Worm (Caenorhabditis elegans) whole organism, L3 larva: ENCODE data around the gene ndc-80.

Experiments used
- R02D3.7 ChIP-seq: fragments of 150-350 bp; optimal IDR thresholded peaks from 2 replicates; lab custom pipeline; 2014; ENCODE audit warnings: missing biosample characterization, missing genetic modification characterization
- ZK546.5 ChIP-seq: sonication (generic microtip); optimal IDR thresholded peaks from 2 replicates; lab custom pipeline; 2017; ENCODE audit warnings: missing biosample characterization, missing genetic modification characterization
- ceh-16 ChIP-seq: sonication (generic microtip); optimal IDR thresholded peaks from 2 replicates; lab custom pipeline; 2017; ENCODE audit warnings: missing biosample characterization, missing genetic modification characterization
- ceh-28 ChIP-seq: fragments of 150-350 bp; optimal IDR thresholded peaks from 2 replicates; lab custom pipeline; 2014; ENCODE audit warnings: missing biosample characterization, missing genetic modification reagents, missing genetic modification characterization
- ceh-82 ChIP-seq: fragments of 150-350 bp; optimal IDR thresholded peaks from 2 replicates; lab custom pipeline; 2014; ENCODE audit warnings: missing biosample characterization, missing genetic modification characterization
- ceh-9 ChIP-seq: sonication (generic microtip); optimal IDR thresholded peaks from 2 replicates; lab custom pipeline; 2018; ENCODE audit warnings: missing biosample characterization, missing genetic modification characterization
- egl-27 ChIP-seq: sonication (generic microtip); optimal IDR thresholded peaks from 4 replicates; lab custom pipeline; 2017; ENCODE audit warnings: missing biosample characterization, missing genetic modification reagents, missing genetic modification characterization
- elt-1 ChIP-seq: fragments of 150-350 bp; optimal IDR thresholded peaks from 2 replicates; lab custom pipeline; 2014; ENCODE audit warnings: missing biosample characterization, missing genetic modification characterization
- elt-2 ChIP-seq: sonication (generic microtip); optimal IDR thresholded peaks from 2 replicates; lab custom pipeline; 2016; ENCODE audit warnings: missing genetic modification reagents, mild to moderate bottlenecking, missing genetic modification characterization, missing compliant biosample characterization
- fkh-10 ChIP-seq: sonication (generic microtip); optimal IDR thresholded peaks from 2 replicates; lab custom pipeline; 2017; ENCODE audit warnings: missing biosample characterization, missing genetic modification reagents, missing genetic modification characterization
- fkh-2 ChIP-seq: fragments of 150-350 bp; optimal IDR thresholded peaks from 2 replicates; lab custom pipeline; 2014; ENCODE audit warnings: missing biosample characterization, missing genetic modification reagents, missing genetic modification characterization
- fos-1 ChIP-seq: fragments of 150-350 bp; optimal IDR thresholded peaks from 2 replicates; lab custom pipeline; 2014; ENCODE audit warnings: missing biosample characterization, missing genetic modification characterization
- hmg-11 ChIP-seq: sonication (generic microtip); optimal IDR thresholded peaks from 2 replicates; lab custom pipeline; 2016; ENCODE audit warnings: missing genetic modification characterization, missing compliant biosample characterization
- jun-1 ChIP-seq: fragments of 150-350 bp; optimal IDR thresholded peaks from 2 replicates; lab custom pipeline; 2014; ENCODE audit warnings: missing biosample characterization, missing genetic modification reagents, missing genetic modification characterization
- lin-15B ChIP-seq: fragments of 150-350 bp; optimal IDR thresholded peaks from 2 replicates; lab custom pipeline; 2014; ENCODE audit warnings: missing biosample characterization, missing genetic modification characterization
- lin-39 ChIP-seq: fragments of 150-350 bp; optimal IDR thresholded peaks from 2 replicates; lab custom pipeline; 2018; ENCODE audit warnings: missing biosample characterization, missing genetic modification reagents, missing genetic modification characterization
- mdl-1 ChIP-seq: fragments of 150-350 bp; optimal IDR thresholded peaks from 2 replicates; lab custom pipeline; 2014; ENCODE audit warnings: missing biosample characterization, missing genetic modification characterization
- nfya-1 ChIP-seq: sonication (generic microtip); optimal IDR thresholded peaks from 2 replicates; lab custom pipeline; 2017; ENCODE audit warnings: missing genetic modification characterization, mild to moderate bottlenecking, missing compliant biosample characterization, antibody characterized with exemption, moderate library complexity; ENCODE audit not compliant: insufficient read depth
- nhr-12 ChIP-seq: fragments of 150-350 bp; optimal IDR thresholded peaks from 2 replicates; lab custom pipeline; 2014; ENCODE audit warnings: missing biosample characterization, missing genetic modification characterization
- nhr-67 ChIP-seq: fragments of 150-350 bp; optimal IDR thresholded peaks from 2 replicates; lab custom pipeline; 2014; ENCODE audit warnings: missing biosample characterization, missing genetic modification characterization
- nhr-76 ChIP-seq: fragments of 150-350 bp; sonication (generic microtip); optimal IDR thresholded peaks from 5 replicates; lab custom pipeline; 2014; ENCODE audit warnings: missing biosample characterization, missing genetic modification characterization
- nhr-77 ChIP-seq: fragments of 150-350 bp; optimal IDR thresholded peaks from 2 replicates; lab custom pipeline; 2014; ENCODE audit warnings: missing biosample characterization, missing genetic modification characterization
- pha-4 ChIP-seq: fragments of 150-350 bp; optimal IDR thresholded peaks from 2 replicates; lab custom pipeline; 2014; ENCODE audit warnings: missing biosample characterization, missing genetic modification reagents, missing genetic modification characterization
- pqm-1 ChIP-seq: fragments of 150-350 bp; optimal IDR thresholded peaks from 2 replicates; lab custom pipeline; 2017; ENCODE audit warnings: missing biosample characterization, missing genetic modification characterization, inconsistent platforms
- sea-2 ChIP-seq: fragments of 150-350 bp; sonication (generic microtip); optimal IDR thresholded peaks from 4 replicates; lab custom pipeline; 2014; ENCODE audit warnings: missing biosample characterization, missing genetic modification reagents, missing genetic modification characterization
- snpc-4 ChIP-seq: fragments of 150-350 bp; optimal IDR thresholded peaks from 2 replicates; lab custom pipeline; 2014; ENCODE audit warnings: missing biosample characterization, missing genetic modification characterization
- tbx-2 ChIP-seq: sonication (generic microtip); optimal IDR thresholded peaks from 2 replicates; lab custom pipeline; 2016; ENCODE audit warnings: mild to moderate bottlenecking, missing genetic modification characterization, missing compliant biosample characterization
- unc-39 ChIP-seq: sonication (generic microtip); optimal IDR thresholded peaks from 4 replicates; lab custom pipeline; 2017; ENCODE audit warnings: missing biosample characterization, missing genetic modification characterization
- unc-62 ChIP-seq: fragments of 150-350 bp; sonication (generic microtip); optimal IDR thresholded peaks from 4 replicates; lab custom pipeline; 2014; ENCODE audit warnings: missing biosample characterization, missing genetic modification reagents, missing genetic modification characterization
- zag-1 ChIP-seq: fragments of 150-350 bp; optimal IDR thresholded peaks from 2 replicates; lab custom pipeline; 2014; ENCODE audit warnings: missing biosample characterization, missing genetic modification characterization
- ztf-4 ChIP-seq: fragments of 150-350 bp; optimal IDR thresholded peaks from 2 replicates; lab custom pipeline; 2014; ENCODE audit warnings: missing biosample characterization, missing genetic modification characterization

The ndc-80 gene

ce11 chrIV:10056138-10056537 is 29.8 kb upstream of the ndc-80 start, which contains the start of gene T04B2.7:
T04B2.7 (minus strand) TSS chrIV:10056238.
- no peak for TF ChIP-seq hmg-11 (tag; lab: Kevin White, UChicago)

ce11 chrIV:10059175-10059574 is 26.8 kb upstream of the ndc-80 start:
- no peak for TF ChIP-seq unc-62 (GFP tag; lab: Kevin White, UChicago)
- no peak for TF ChIP-seq ceh-82 (tag; lab: Kevin White, UChicago)
- TF ChIP-seq pqm-1 (tag; lab: Kevin White, UChicago): peak; percentile 99
- TF ChIP-seq ztf-4 (tag; lab: Kevin White, UChicago): no peak
- no peak for TF ChIP-seq lin-15B (tag; lab: Kevin White, UChicago)
- TF ChIP-seq fos-1: peak; percentile 52
- no peak for TF ChIP-seq snpc-4 (tag; lab: Kevin White, UChicago)
- no peak for TF ChIP-seq unc-39 (tag; lab: Kevin White, UChicago)
- TF ChIP-seq mdl-1 (tag; lab: Kevin White, UChicago): no peak
- TF ChIP-seq nhr-67 (tag; lab: Kevin White, UChicago): no peak
- peak; percentile 99 for TF ChIP-seq elt-2
- no peak for TF ChIP-seq nhr-76
- peak; percentile 46 for TF ChIP-seq jun-1 (tag; lab: Kevin White, UChicago)
- no peak for TF ChIP-seq fkh-10 (GFP tag; lab: Kevin White, UChicago)
- no peak for TF ChIP-seq R02D3.7
- TF ChIP-seq pha-4 (tag; lab: Kevin White, UChicago): peak; percentile 42
- TF ChIP-seq sea-2 (GFP tag; lab: Kevin White, UChicago): no peak

ce11 chrIV:10060795-10061194 is 25.1 kb upstream of the ndc-80 start:
- TF ChIP-seq lin-15B (tag; lab: Kevin White, UChicago) (no peak), pqm-1 (tag; lab: Kevin White, UChicago) (peak; percentile 3), elt-1 (tag; lab: Kevin White, UChicago) (no peak), pha-4 (tag; lab: Kevin White, UChicago) (peak; percentile 28), ceh-9 (tag; lab: Kevin White, UChicago) (no peak), elt-2 (peak; percentile 45)

ce11 chrIV:10062728-10063127 is 23.2 kb upstream of the ndc-80 start, which contains the start of gene ipla-7:
ipla-7 (minus strand) TSS chrIV:10062849.
- TF ChIP-seq elt-2 (peak; percentile 14), ceh-16 (tag; lab: Kevin White, UChicago) (no peak), mdl-1 (tag; lab: Kevin White, UChicago) (no peak), unc-39 (tag; lab: Kevin White, UChicago) (no peak), nhr-12 (tag; lab: Kevin White, UChicago) (no peak), ceh-82 (tag; lab: Kevin White, UChicago) (no peak), pqm-1 (tag; lab: Kevin White, UChicago) (peak; percentile 30), hmg-11 (tag; lab: Kevin White, UChicago) (peak; percentile 73), lin-39 (peak; percentile 4), pha-4 (tag; lab: Kevin White, UChicago) (no peak), fkh-10 (GFP tag; lab: Kevin White, UChicago) (peak; percentile 73), nfya-1 (tag; lab: Kevin White, UChicago) (peak; percentile 67), ZK546.5 (no peak), lin-15B (tag; lab: Kevin White, UChicago) (peak; percentile 12), nhr-77 (tag; lab: Kevin White, UChicago) (no peak)

- TF ChIP-seq ceh-9 (tag; lab: Kevin White, UChicago) (no peak), nhr-77 (tag; lab: Kevin White, UChicago) (no peak), pqm-1 (tag; lab: Kevin White, UChicago) (no peak), lin-15B (tag; lab: Kevin White, UChicago) (no peak), ceh-16 (tag; lab: Kevin White, UChicago) (no peak), tbx-2 (tag; lab: Kevin White, UChicago) (no peak), nhr-67 (tag; lab: Kevin White, UChicago) (no peak)
Observed at ce11 chrIV:10063941-10064340, 22.0 kb upstream of the ndc-80 start.

ce11 chrIV:10065159-10065558 is 20.8 kb upstream of the ndc-80 start:
- peak; percentile 36 for TF ChIP-seq unc-62 (GFP tag; lab: Kevin White, UChicago)
- TF ChIP-seq nhr-12 (tag; lab: Kevin White, UChicago): no peak
- TF ChIP-seq egl-27 (tag; lab: Kevin White, UChicago): no peak
- TF ChIP-seq unc-39 (tag; lab: Kevin White, UChicago): no peak
- TF ChIP-seq ZK546.5: no peak
- TF ChIP-seq fkh-2 (tag; lab: Kevin White, UChicago): no peak
- no peak for TF ChIP-seq ceh-28 (tag; lab: Kevin White, UChicago)
- no peak for TF ChIP-seq hmg-11 (tag; lab: Kevin White, UChicago)
- TF ChIP-seq ceh-82 (tag; lab: Kevin White, UChicago): no peak
- peak; percentile 74 for TF ChIP-seq lin-39
- no peak for TF ChIP-seq ceh-9 (tag; lab: Kevin White, UChicago)
- no peak for TF ChIP-seq elt-1 (tag; lab: Kevin White, UChicago)
- no peak for TF ChIP-seq mdl-1 (tag; lab: Kevin White, UChicago)
- TF ChIP-seq zag-1 (tag; lab: Kevin White, UChicago): no peak
